Worm (Caenorhabditis elegans): Measurements from ENCODE around the gene F10E7.11.
A peak's percentile ranks its signal among the peaks of the same experiment; 100 is the strongest.

DNA sequence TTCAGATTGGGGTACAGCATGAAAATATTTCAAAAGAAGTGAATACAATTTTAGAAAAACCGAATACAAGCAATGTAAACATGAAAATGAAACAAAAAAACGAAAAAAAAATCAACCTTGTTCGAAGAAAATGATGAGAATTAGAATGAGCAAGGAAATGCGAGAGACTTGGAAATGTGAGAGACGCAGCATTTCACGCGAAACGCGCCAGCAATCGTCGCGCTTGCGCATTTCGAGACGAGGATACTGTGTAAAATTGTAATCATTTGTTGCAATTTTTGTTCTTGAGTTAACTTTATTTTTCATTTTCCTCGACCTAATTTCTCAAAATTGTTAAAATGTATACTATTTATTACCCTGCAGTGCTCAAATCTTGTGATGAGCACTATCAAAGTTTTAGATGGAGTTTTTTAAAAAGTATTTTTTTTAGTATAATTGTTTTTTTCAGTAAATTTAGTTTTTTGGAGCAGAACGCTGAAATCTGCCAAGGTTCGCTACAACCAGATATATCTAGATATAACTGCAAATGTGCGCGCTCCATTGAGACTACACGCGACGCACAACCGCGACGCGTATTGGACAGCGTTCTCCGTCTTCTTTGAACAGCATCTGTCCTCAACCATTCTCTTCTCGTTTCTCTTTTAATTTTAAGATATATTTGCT is 29.4 kb upstream of the F10E7.11 start, which contains the start of gene fust-1:
- TF ChIP-seq ama-1 (optimal IDR thresholded peaks at IDR 0.05): no peak
- no peak; the same call in 1 of the 2 replicates for TF ChIP-seq sea-1 (GFP tag; conservative IDR thresholded peaks at IDR 0.05)
- peak; percentile 89 for TF ChIP-seq F13C5.2 (tag; optimal IDR thresholded peaks at IDR 0.05)
- no peak for TF ChIP-seq B0310.2 (tag; optimal IDR thresholded peaks at IDR 0.05)
- TF ChIP-seq flt-1 (GFP tag; IDR thresholded peaks at IDR 0.05): peak; percentile 64; the same call in 1 of the 2 replicates
- TF ChIP-seq tra-4 (tag; optimal IDR thresholded peaks at IDR 0.05): no peak
- TF ChIP-seq tbx-11 (GFP tag; IDR thresholded peaks at IDR 0.05): peak; percentile 48; the same call in 1 of the 2 replicates
- no peak for TF ChIP-seq ceh-13 (GFP tag; optimal IDR thresholded peaks at IDR 0.05)
- no peak for TF ChIP-seq ets-7 (tag; optimal IDR thresholded peaks at IDR 0.05)
- peak; percentile 33; the same call in 1 of the 2 replicates for TF ChIP-seq tbx-37 (GFP tag; conservative IDR thresholded peaks at IDR 0.05)
- peak; percentile 58; the same call in 1 of the 2 replicates for TF ChIP-seq scrt-1 (GFP tag; IDR thresholded peaks at IDR 0.05)
- TF ChIP-seq hmbx-1 (tag; optimal IDR thresholded peaks at IDR 0.05): peak; percentile 19
- TF ChIP-seq hnd-1 (tag; optimal IDR thresholded peaks at IDR 0.05): peak; percentile 1
- TF ChIP-seq pes-1 (GFP tag; IDR thresholded peaks at IDR 0.05): peak; percentile 77

All from whole organism, early embryonic.